Worm (Caenorhabditis elegans) whole organism, L4 larva: ENCODE measurements around the gene H41C03.1.

Experiments
- F44E2.7 ChIP-seq: fragments of 200-800 bp; sonication (Bioruptor generic); IDR thresholded peaks from 2 replicates; pipeline ENCODE4 v2.1.2; 2022; ENCODE audit warnings: missing genetic modification characterization, missing compliant biosample characterization
- T20F7.1 ChIP-seq: fragments of 200-800 bp; sonication (Bioruptor generic); optimal IDR thresholded peaks from 2 replicates; lab custom pipeline; 2018; ENCODE audit warnings: mild to moderate bottlenecking, missing genetic modification characterization, missing compliant biosample characterization
- Y105C5A.15 ChIP-seq: fragments of 200-800 bp; sonication (Bioruptor generic); IDR thresholded peaks from 2 replicates; pipeline ENCODE4 v1.3.6; 2022; ENCODE audit warnings: missing genetic modification characterization, missing compliant biosample characterization
- ZK337.2 ChIP-seq: fragments of 200-800 bp; sonication (Bioruptor generic); IDR thresholded peaks from 2 replicates; pipeline ENCODE4 v1.3.6; 2022; ENCODE audit warnings: missing genetic modification reagents, missing genetic modification characterization, missing compliant biosample characterization
- ZK546.5 ChIP-seq, 2 experiments: sonication (generic microtip); optimal IDR thresholded peaks; 2 replicates each; lab custom pipeline; 2017; ENCODE audit warnings: missing biosample characterization in 2 of 2, missing genetic modification characterization in 2 of 2
- aha-1 ChIP-seq: fragments of 150-350 bp; peaks from one replicate; lab custom pipeline; 2014; ENCODE audit warnings: missing biosample characterization, missing genetic modification characterization
- attf-4 ChIP-seq: sonication (generic microtip); optimal IDR thresholded peaks from 3 replicates; lab custom pipeline; 2017; ENCODE audit warnings: missing biosample characterization, missing genetic modification characterization
- ceh-44 ChIP-seq: fragments of 200-800 bp; sonication (Bioruptor generic); IDR thresholded peaks from 2 replicates; pipeline ENCODE4 v1.3.6; 2022; ENCODE audit warnings: missing genetic modification reagents, missing genetic modification characterization, missing compliant biosample characterization
- ctbp-1 ChIP-seq: fragments of 200-800 bp; sonication (Bioruptor generic); IDR thresholded peaks from 2 replicates; pipeline ENCODE4 v1.3.6; 2022; ENCODE audit warnings: missing genetic modification reagents, missing genetic modification characterization, missing compliant biosample characterization
- daf-12 ChIP-seq: fragments of 150-350 bp; optimal IDR thresholded peaks from 2 replicates; lab custom pipeline; 2014; ENCODE audit warnings: missing biosample characterization, missing genetic modification reagents, missing genetic modification characterization
- daf-16 ChIP-seq, 3 experiments: sonication (generic microtip); optimal IDR thresholded peaks; 2 replicates each; lab custom pipeline; 2016 to 2017; ENCODE audit warnings: missing genetic modification characterization in 3 of 3, missing genetic modification reagents in 3 of 3, mild to moderate bottlenecking in 2 of 3, missing compliant biosample characterization in 2 of 3, missing biosample characterization in 1 of 3, moderate library complexity in 1 of 3
- daf-8 ChIP-seq: fragments of 200-800 bp; sonication (Bioruptor generic); IDR thresholded peaks from 2 replicates; pipeline ENCODE4 v1.3.6; 2022; ENCODE audit warnings: missing genetic modification characterization, missing compliant biosample characterization
- dmd-6 ChIP-seq: fragments of 200-800 bp; sonication (Bioruptor generic); IDR thresholded peaks from 2 replicates; pipeline ENCODE4 v1.3.6; 2022; ENCODE audit warnings: missing genetic modification reagents, missing genetic modification characterization, missing compliant biosample characterization
- dve-1 ChIP-seq: sonication (generic microtip); optimal IDR thresholded peaks from 2 replicates; lab custom pipeline; 2017; ENCODE audit warnings: antibody characterized with exemption, mild to moderate bottlenecking, missing genetic modification characterization, missing compliant biosample characterization; ENCODE audit not compliant: insufficient read depth
- fos-1 ChIP-seq: fragments of 150-350 bp; optimal IDR thresholded peaks from 2 replicates; lab custom pipeline; 2014; ENCODE audit warnings: missing biosample characterization, missing genetic modification characterization
- hlh-11 ChIP-seq: fragments of 200-800 bp; sonication (Bioruptor generic); optimal IDR thresholded peaks from 2 replicates; lab custom pipeline; 2018; ENCODE audit warnings: mild to moderate bottlenecking, missing genetic modification characterization, missing compliant biosample characterization
- lin-29 ChIP-seq: fragments of 200-800 bp; sonication (Bioruptor generic); IDR thresholded peaks from 2 replicates; pipeline ENCODE4 v1.3.6; 2022; ENCODE audit warnings: missing genetic modification reagents, missing genetic modification characterization, missing compliant biosample characterization
- lir-3 ChIP-seq: sonication (generic microtip); optimal IDR thresholded peaks from 2 replicates; lab custom pipeline; 2016; ENCODE audit warnings: mild to moderate bottlenecking, missing genetic modification characterization, missing compliant biosample characterization
- madf-5 ChIP-seq, 2 experiments: fragments of 200-800 bp; sonication (Bioruptor generic); IDR thresholded peaks; 2 replicates each; pipeline ENCODE4 v1.3.6; 2022; ENCODE audit warnings: missing compliant biosample characterization in 2 of 2, missing genetic modification characterization in 2 of 2
- madf-9 ChIP-seq: fragments of 200-800 bp; sonication (Bioruptor generic); conservative IDR thresholded peaks from 2 replicates; pipeline ENCODE4 v1.3.6; 2022; ENCODE audit warnings: missing genetic modification reagents, missing genetic modification characterization, missing compliant biosample characterization
- mxl-2 ChIP-seq: fragments of 200-800 bp; sonication (Bioruptor generic); conservative IDR thresholded peaks from 2 replicates; pipeline ENCODE4 v1.3.6; 2022; ENCODE audit warnings: missing genetic modification reagents, missing genetic modification characterization, missing compliant biosample characterization
- nhr-102 ChIP-seq: sonication (generic microtip); optimal IDR thresholded peaks from 2 replicates; lab custom pipeline; 2016; ENCODE audit warnings: mild to moderate bottlenecking, missing genetic modification characterization, moderate library complexity, missing compliant biosample characterization
- nhr-28 ChIP-seq: fragments of 150-350 bp; optimal IDR thresholded peaks from 2 replicates; lab custom pipeline; 2014; ENCODE audit warnings: missing biosample characterization, missing genetic modification characterization
- pha-4 ChIP-seq, 2 experiments: fragments of 150-350 bp in 1 of 2; fragments of 200-800 bp in 1 of 2; sonication (Bioruptor generic) in 1 of 2; IDR thresholded peaks in 1 of 2; optimal IDR thresholded peaks in 1 of 2; 2 replicates each; pipeline versions ENCODE4 v1.3.6 to Lab custom; 2014 to 2022; ENCODE audit warnings: missing genetic modification characterization in 2 of 2, missing genetic modification reagents in 2 of 2, missing biosample characterization in 1 of 2, missing compliant biosample characterization in 1 of 2
- pqm-1 ChIP-seq: sonication (generic microtip); optimal IDR thresholded peaks from 2 replicates; lab custom pipeline; 2017; ENCODE audit warnings: missing biosample characterization, missing genetic modification characterization
- rbr-2 ChIP-seq: sonication (generic microtip); optimal IDR thresholded peaks from 2 replicates; lab custom pipeline; 2016; ENCODE audit warnings: missing genotype, missing genetic modification characterization, missing compliant biosample characterization
- set-16 ChIP-seq: fragments of 200-800 bp; sonication (Bioruptor generic); IDR thresholded peaks from 2 replicates; pipeline ENCODE4 v1.3.6; 2022; ENCODE audit warnings: missing genetic modification reagents, missing genetic modification characterization, missing compliant biosample characterization
- spr-1 ChIP-seq: sonication (generic microtip); optimal IDR thresholded peaks from 2 replicates; lab custom pipeline; 2016; ENCODE audit warnings: mild to moderate bottlenecking, missing genetic modification characterization, missing compliant biosample characterization
- tra-1 ChIP-seq: fragments of 200-800 bp; sonication (Bioruptor generic); IDR thresholded peaks from 2 replicates; pipeline ENCODE4 v1.3.6; 2022; ENCODE audit warnings: missing genetic modification reagents, missing genetic modification characterization, missing compliant biosample characterization
- unc-62 ChIP-seq, 3 experiments: fragments of 150-350 bp in 1 of 3; sonication (generic microtip); optimal IDR thresholded peaks in 2 of 3; peaks in 1 of 3; 1 replicate in 1 of 3; 2 replicates in 2 of 3; lab custom pipeline; 2014 to 2017; ENCODE audit warnings: missing biosample characterization in 3 of 3, missing genetic modification characterization in 3 of 3, missing genetic modification reagents in 3 of 3, missing genotype in 1 of 3
- vab-7 ChIP-seq: fragments of 200-800 bp; sonication (Bioruptor generic); IDR thresholded peaks from 2 replicates; pipeline ENCODE4 v1.3.6; 2022; ENCODE audit warnings: missing genetic modification reagents, missing genetic modification characterization, missing compliant biosample characterization
- zag-1 ChIP-seq: fragments of 150-350 bp; optimal IDR thresholded peaks from 2 replicates; lab custom pipeline; 2014; ENCODE audit warnings: missing biosample characterization, missing genetic modification characterization
- zfp-2 ChIP-seq: sonication (generic microtip); optimal IDR thresholded peaks from 2 replicates; lab custom pipeline; 2016; ENCODE audit warnings: mild to moderate bottlenecking, missing genetic modification characterization, missing compliant biosample characterization
- zip-11 ChIP-seq: fragments of 200-800 bp; sonication (Bioruptor generic); IDR thresholded peaks from 2 replicates; pipeline ENCODE4 v1.3.6; 2022; ENCODE audit warnings: missing genetic modification characterization, missing compliant biosample characterization
- ztf-7 ChIP-seq: fragments of 150-350 bp; optimal IDR thresholded peaks from 2 replicates; lab custom pipeline; 2014; ENCODE audit warnings: missing biosample characterization, missing genetic modification characterization

H41C03.1 gene

DNA sequence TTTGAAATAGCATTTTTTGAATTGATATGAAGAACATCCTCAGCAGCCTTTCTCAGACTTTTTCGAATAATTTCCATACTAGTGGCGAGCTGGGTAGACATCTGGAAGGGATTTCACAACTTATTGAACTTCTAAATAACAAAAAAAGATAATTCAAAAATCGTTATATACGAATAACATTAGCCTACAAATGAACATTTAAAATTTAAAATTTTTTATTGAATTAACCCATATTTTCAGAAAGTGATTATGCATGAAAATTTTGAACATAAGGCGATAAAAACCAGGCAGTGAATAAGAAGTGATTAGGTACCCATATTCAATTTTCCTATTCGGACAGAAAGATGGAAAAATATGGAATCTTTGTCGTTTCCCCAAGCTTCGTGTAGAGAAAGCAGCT lies 25.7 kb upstream of the H41C03.1 start, which contains the start of gene ZK1248.11:
ZK1248.11 (minus strand) TSS at position 101 of the 400 bp plus-strand sequence.
- TF ChIP-seq nhr-28 (tag; lab: Kevin White, UChicago) (no peak), Y105C5A.15 (GFP tag; lab: Robert Waterston, UW) (no peak), mxl-2 (GFP tag; lab: Robert Waterston, UW) (no peak), zfp-2 (no peak), hlh-11 (no peak), pqm-1 (tag; lab: Kevin White, UChicago) (no peak)

DNA sequence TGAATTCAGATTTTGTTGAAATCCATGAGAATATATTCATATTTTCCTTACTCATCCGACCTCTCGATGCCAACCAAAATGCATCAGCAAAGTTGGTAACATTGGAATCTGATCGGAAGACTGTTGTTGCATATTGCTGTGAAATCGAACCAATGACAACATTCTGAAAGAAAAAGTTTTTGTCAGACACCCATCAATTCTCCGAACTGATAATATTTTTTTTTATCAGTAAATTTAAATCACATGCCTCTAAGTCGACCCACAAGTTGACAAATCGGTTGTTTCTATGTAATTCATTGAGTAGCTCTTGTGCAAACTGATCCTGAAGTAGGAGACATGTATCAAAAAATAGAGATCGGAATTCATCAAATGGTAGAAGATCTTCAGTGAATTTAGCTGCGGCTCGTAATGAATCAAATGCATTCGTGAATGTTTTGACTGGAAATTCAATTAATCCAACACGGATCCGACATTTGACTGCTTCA lies 24.2 kb upstream of the H41C03.1 start, which contains the start of gene col-74:
col-74 (plus strand) TSS at position 435 of the 485 bp plus-strand sequence.
- TF ChIP-seq dve-1: peak; percentile 56
- TF ChIP-seq ctbp-1 (GFP tag; lab: Robert Waterston, UW): no peak
- peak in 1 of 2 experiments; percentile 2 for TF ChIP-seq unc-62 (GFP tag; optimal IDR thresholded peaks at IDR 0.05 in 1 of 2; lab: Kevin White, UChicago)
- TF ChIP-seq unc-62 (tag; optimal IDR thresholded peaks at IDR 0.05; lab: Kevin White, UChicago): no peak
- no peak for TF ChIP-seq T20F7.1
- TF ChIP-seq daf-16 (GFP tag; optimal IDR thresholded peaks at IDR 0.05; lab: Kevin White, UChicago): no peak
- peak; percentile 60 for TF ChIP-seq daf-16 (tag; optimal IDR thresholded peaks at IDR 0.05; lab: Kevin White, UChicago)
- TF ChIP-seq dmd-6 (GFP tag; lab: Robert Waterston, UW): peak; percentile 75
- no peak for TF ChIP-seq ZK546.5 (tag; optimal IDR thresholded peaks at IDR 0.05; lab: Kevin White, UChicago)
- TF ChIP-seq pha-4 (GFP tag; IDR thresholded peaks at IDR 0.05; lab: Robert Waterston, UW): no peak
- no peak for TF ChIP-seq pha-4 (tag; optimal IDR thresholded peaks at IDR 0.05; lab: Kevin White, UChicago)
- no peak for TF ChIP-seq madf-5 (GFP tag; IDR thresholded peaks at IDR 0.05; lab: Robert Waterston, UW)
- no peak for TF ChIP-seq zag-1 (tag; lab: Kevin White, UChicago)
- TF ChIP-seq hlh-11: peak; percentile 42

DNA sequence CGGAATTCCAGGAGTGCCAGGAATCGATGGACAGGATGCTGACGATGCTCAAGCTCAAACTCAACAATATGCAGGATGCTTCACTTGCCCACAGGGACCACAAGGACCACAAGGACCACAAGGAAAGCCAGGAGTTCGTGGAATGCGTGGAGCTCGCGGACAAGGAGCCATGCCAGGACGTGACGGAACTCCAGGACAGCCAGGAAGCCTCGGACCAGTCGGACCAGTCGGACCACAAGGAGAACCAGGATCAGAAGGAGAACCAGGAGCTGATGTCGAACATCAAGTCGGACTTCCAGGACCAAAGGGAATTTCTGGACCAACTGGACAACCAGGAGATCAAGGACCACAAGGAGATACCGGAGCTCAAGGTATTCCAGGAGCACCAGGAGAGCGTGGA lies 22.8 kb upstream of the H41C03.1 start:
- TF ChIP-seq set-16 (peak; percentile 79), fos-1 (tag; lab: Kevin White, UChicago) (no peak)

DNA sequence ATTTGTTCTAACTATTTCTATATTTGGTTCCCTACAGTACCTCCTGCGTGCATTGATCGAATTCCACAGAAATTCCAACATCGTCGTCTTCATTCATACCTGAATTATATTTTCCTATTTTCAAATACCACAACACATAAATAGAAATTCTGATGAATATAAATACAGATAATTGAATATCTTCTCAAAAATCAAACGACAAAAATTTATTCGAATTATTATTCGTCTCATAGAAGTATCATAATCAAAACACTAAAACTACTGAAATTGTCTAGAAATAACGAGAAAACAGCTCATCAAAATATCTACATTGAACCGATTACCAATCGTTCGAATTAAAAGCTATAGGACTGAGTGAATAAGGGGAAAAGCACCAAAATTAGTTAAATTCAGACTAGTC lies 21.1 kb upstream of the H41C03.1 start, which contains the start of gene gtap-1:
gtap-1 (minus strand) TSS at position 101 of the 400 bp plus-strand sequence.
- TF ChIP-seq nhr-102 (tag; lab: Kevin White, UChicago) (no peak), pqm-1 (tag; lab: Kevin White, UChicago) (no peak), ztf-7 (no peak), daf-12 (tag; lab: Kevin White, UChicago) (no peak), spr-1 (tag; lab: Kevin White, UChicago) (no peak), vab-7 (no peak), F44E2.7 (no peak), lir-3 (tag; lab: Kevin White, UChicago) (no peak), tra-1 (GFP tag; lab: Robert Waterston, UW) (no peak), zip-11 (GFP tag; lab: Robert Waterston, UW) (no peak), daf-8 (GFP tag; lab: Robert Waterston, UW) (no peak), madf-9 (GFP tag; lab: Robert Waterston, UW) (no peak), attf-4 (tag; lab: Kevin White, UChicago) (no peak), aha-1 (tag; lab: Kevin White, UChicago) (no peak), lin-29 (no peak), unc-62 (GFP tag; optimal IDR thresholded peaks at IDR 0.05 in 1 of 2; lab: Kevin White, UChicago) (no peak), unc-62 (tag; optimal IDR thresholded peaks at IDR 0.05; lab: Kevin White, UChicago) (no peak), rbr-2 (tag; lab: Kevin White, UChicago) (no peak), ZK337.2 (GFP tag; lab: Robert Waterston, UW) (no peak), set-16 (no peak), ceh-44 (no peak)
